Fruit fly (Drosophila melanogaster) whole organism, embryonic: ENCODE measurements around the gene CG12009.

Experiments used
- B-H2 ChIP-seq: fragments of 200-800 bp; sonication (Bioruptor generic); optimal IDR thresholded peaks from 2 replicates; lab custom pipeline; 2018; ENCODE audit warnings: missing biosample characterization, mild to moderate bottlenecking, missing genetic modification characterization
- BtbVII ChIP-seq: fragments of 200-800 bp; sonication (Bioruptor generic); optimal IDR thresholded peaks from 3 replicates; lab custom pipeline; 2017; ENCODE audit warnings: missing biosample characterization, mild to moderate bottlenecking, missing genetic modification characterization
- CG10209 ChIP-seq: fragments of 200-800 bp; sonication (Bioruptor generic); optimal IDR thresholded peaks from 3 replicates; lab custom pipeline; 2017; ENCODE audit warnings: missing biosample characterization, mild to moderate bottlenecking, missing genetic modification characterization, missing genetic modification reagents
- CG11504 ChIP-seq: fragments of 200-800 bp; sonication (Bioruptor generic); optimal IDR thresholded peaks from 3 replicates; lab custom pipeline; 2019; ENCODE audit warnings: missing biosample characterization, mild to moderate bottlenecking, missing genetic modification characterization, moderate library complexity
- CG11695 ChIP-seq: fragments of 200-800 bp; sonication (Bioruptor generic); IDR thresholded peaks from 3 replicates; pipeline ENCODE4 v1.3.6; 2022; ENCODE audit warnings: missing biosample characterization, missing genetic modification characterization
- CG12219 ChIP-seq: fragments of 200-800 bp; sonication (Bioruptor generic); optimal IDR thresholded peaks from 3 replicates; lab custom pipeline; 2018; ENCODE audit warnings: missing biosample characterization, mild to moderate bottlenecking, missing genetic modification characterization
- CG12391 ChIP-seq: fragments of 200-800 bp; sonication (Bioruptor generic); optimal IDR thresholded peaks from 3 replicates; lab custom pipeline; 2018; ENCODE audit warnings: missing biosample characterization, mild to moderate bottlenecking, missing genetic modification characterization, moderate library complexity
- CG12744 ChIP-seq: fragments of 200-800 bp; sonication (Bioruptor generic); optimal IDR thresholded peaks from 2 replicates; lab custom pipeline; 2016; ENCODE audit warnings: missing biosample characterization, missing genetic modification characterization
- CG12769 ChIP-seq: fragments of 200-800 bp; sonication (Bioruptor generic); optimal IDR thresholded peaks from 2 replicates; lab custom pipeline; 2019; ENCODE audit warnings: missing biosample characterization, mild to moderate bottlenecking, missing genetic modification characterization, moderate library complexity
- CG13424 ChIP-seq: fragments of 200-800 bp; sonication (Bioruptor generic); optimal IDR thresholded peaks from 2 replicates; lab custom pipeline; 2019; ENCODE audit warnings: missing biosample characterization, mild to moderate bottlenecking, missing genetic modification characterization, moderate library complexity
- CG14050 ChIP-seq: fragments of 200-800 bp; sonication (Bioruptor generic); IDR thresholded peaks from 3 replicates; pipeline ENCODE4 v1.3.6; 2022; ENCODE audit warnings: missing biosample characterization, missing genetic modification characterization
- CG14441 ChIP-seq: fragments of 200-800 bp; sonication (Bioruptor generic); IDR thresholded peaks from 2 replicates; pipeline ENCODE4 v1.3.6; 2022; ENCODE audit warnings: missing biosample characterization, missing genetic modification characterization
- CG15696 ChIP-seq: fragments of 200-800 bp; sonication (Bioruptor generic); optimal IDR thresholded peaks from 2 replicates; lab custom pipeline; 2019; ENCODE audit warnings: missing biosample characterization, mild to moderate bottlenecking, missing genetic modification characterization, moderate library complexity
- CG1602 ChIP-seq: fragments of 200-800 bp; sonication (Bioruptor generic); optimal IDR thresholded peaks from 3 replicates; lab custom pipeline; 2016; ENCODE audit warnings: missing biosample characterization, missing genetic modification characterization
- CG1792 ChIP-seq: fragments of 200-800 bp; sonication (Bioruptor generic); optimal IDR thresholded peaks from 2 replicates; lab custom pipeline; 2016; ENCODE audit warnings: missing biosample characterization, missing genetic modification characterization
- CG18764 ChIP-seq: fragments of 200-800 bp; sonication (Bioruptor generic); optimal IDR thresholded peaks from 3 replicates; lab custom pipeline; 2016; ENCODE audit warnings: missing biosample characterization, missing genetic modification characterization
- CG2129 ChIP-seq: fragments of 200-800 bp; sonication (Bioruptor generic); IDR thresholded peaks from 2 replicates; pipeline ENCODE4 v1.3.6; 2022; ENCODE audit warnings: missing biosample characterization, missing genetic modification characterization; ENCODE audit not compliant: partially characterized antibody
- CG2678 ChIP-seq: fragments of 200-800 bp; sonication (Bioruptor generic); optimal IDR thresholded peaks from 3 replicates; lab custom pipeline; 2019; ENCODE audit warnings: missing biosample characterization, mild to moderate bottlenecking, missing genetic modification characterization, moderate library complexity
- CG2712 ChIP-seq: fragments of 200-800 bp; optimal IDR thresholded peaks from 3 replicates; lab custom pipeline; 2019; ENCODE audit warnings: missing biosample characterization, mild to moderate bottlenecking, missing genetic modification characterization, moderate library complexity
- CG4424 ChIP-seq: fragments of 200-800 bp; sonication (Bioruptor generic); optimal IDR thresholded peaks from 3 replicates; lab custom pipeline; 2016; ENCODE audit warnings: missing biosample characterization, missing genetic modification characterization
- CG6854 ChIP-seq: fragments of 200-800 bp; sonication (Bioruptor generic); optimal IDR thresholded peaks from 3 replicates; lab custom pipeline; 2017; ENCODE audit warnings: missing biosample characterization, mild to moderate bottlenecking, missing genetic modification characterization
- CG8089 ChIP-seq: fragments of 200-800 bp; sonication (Bioruptor generic); optimal IDR thresholded peaks from 3 replicates; lab custom pipeline; 2016; ENCODE audit warnings: missing biosample characterization, missing genetic modification characterization
- CkIIα-i1 ChIP-seq: fragments of 200-800 bp; sonication (Bioruptor generic); IDR thresholded peaks from 2 replicates; pipeline ENCODE4 v1.3.6; 2022; ENCODE audit warnings: missing biosample characterization, missing genetic modification characterization
- Dbx ChIP-seq: fragments of 200-800 bp; sonication (Bioruptor generic); IDR thresholded peaks from 3 replicates; pipeline ENCODE4 v1.3.6; 2022; ENCODE audit warnings: missing biosample characterization, missing genetic modification characterization
- Drgx ChIP-seq: fragments of 200-800 bp; sonication (Bioruptor generic); IDR thresholded peaks from 2 replicates; pipeline ENCODE4 v1.3.6; 2022; ENCODE audit warnings: missing biosample characterization, missing genetic modification characterization
- E2f1 ChIP-seq: fragments of 200-800 bp; sonication (Bioruptor generic); IDR thresholded peaks from 2 replicates; pipeline ENCODE4 v1.3.6; 2022; ENCODE audit warnings: missing biosample characterization, missing genetic modification characterization
- HmgZ ChIP-seq: fragments of 200-800 bp; sonication (Bioruptor generic); optimal IDR thresholded peaks from 2 replicates; lab custom pipeline; 2018; ENCODE audit warnings: missing biosample characterization, mild to moderate bottlenecking, missing genetic modification characterization
- Optix ChIP-seq: fragments of 200-800 bp; sonication (Bioruptor generic); IDR thresholded peaks from 3 replicates; pipeline ENCODE4 v1.3.6; 2022; ENCODE audit warnings: missing biosample characterization, missing genetic modification characterization
- Poxn ChIP-seq: fragments of 200-800 bp; sonication (Bioruptor generic); IDR thresholded peaks from 2 replicates; pipeline ENCODE4 v1.3.6; 2022; ENCODE audit warnings: missing biosample characterization, missing genetic modification characterization
- Side ChIP-seq: fragments of 200-800 bp; sonication (Bioruptor generic); optimal IDR thresholded peaks from 2 replicates; lab custom pipeline; 2016; ENCODE audit warnings: missing biosample characterization, missing genetic modification characterization
- bigmax ChIP-seq: fragments of 200-800 bp; sonication (Bioruptor generic); optimal IDR thresholded peaks from 2 replicates; lab custom pipeline; 2018; ENCODE audit warnings: missing biosample characterization, mild to moderate bottlenecking, missing genetic modification characterization
- bsh ChIP-seq, 2 experiments: fragments of 200-800 bp; sonication (Bioruptor generic); optimal IDR thresholded peaks; 2 replicates each; lab custom pipeline; 2017 to 2018; ENCODE audit warnings: mild to moderate bottlenecking in 2 of 2, missing biosample characterization in 2 of 2, missing genetic modification characterization in 2 of 2, moderate library complexity in 1 of 2
- cg ChIP-seq: fragments of 200-800 bp; sonication (Bioruptor generic); optimal IDR thresholded peaks from 3 replicates; lab custom pipeline; 2019; ENCODE audit warnings: missing biosample characterization, mild to moderate bottlenecking, missing genetic modification characterization, moderate library complexity
- ci ChIP-seq: fragments of 200-800 bp; sonication (Bioruptor generic); IDR thresholded peaks from 3 replicates; pipeline ENCODE4 v1.3.6; 2022; ENCODE audit warnings: missing biosample characterization, missing genetic modification characterization
- dmrt11E ChIP-seq: fragments of 200-800 bp; sonication (Bioruptor generic); optimal IDR thresholded peaks from 3 replicates; lab custom pipeline; 2018; ENCODE audit warnings: missing biosample characterization, mild to moderate bottlenecking, missing genetic modification characterization, moderate library complexity
- gem ChIP-seq: fragments of 200-800 bp; sonication (Bioruptor generic); optimal IDR thresholded peaks from 2 replicates; lab custom pipeline; 2019; ENCODE audit warnings: missing biosample characterization, mild to moderate bottlenecking, missing genetic modification characterization, moderate library complexity
- grau ChIP-seq: fragments of 200-800 bp; optimal IDR thresholded peaks from 3 replicates; lab custom pipeline; 2019; ENCODE audit warnings: missing biosample characterization, mild to moderate bottlenecking, missing genetic modification characterization, moderate library complexity
- hb ChIP-seq: fragments of 200-800 bp; sonication (Bioruptor generic); IDR thresholded peaks from 3 replicates; pipeline ENCODE4 v1.3.6; 2022; ENCODE audit warnings: missing biosample characterization, missing genetic modification characterization; ENCODE audit not compliant: partially characterized antibody
- kah ChIP-seq: fragments of 200-800 bp; sonication (Bioruptor generic); optimal IDR thresholded peaks from 2 replicates; lab custom pipeline; 2018; ENCODE audit warnings: missing biosample characterization, mild to moderate bottlenecking, missing genetic modification characterization
- knrl ChIP-seq: fragments of 200-800 bp; sonication (Bioruptor generic); IDR thresholded peaks from 3 replicates; pipeline ENCODE4 v1.3.6; 2022; ENCODE audit warnings: missing biosample characterization, missing genetic modification characterization; ENCODE audit not compliant: partially characterized antibody
- org-1 ChIP-seq: fragments of 200-800 bp; sonication (Bioruptor generic); optimal IDR thresholded peaks from 2 replicates; lab custom pipeline; 2017; ENCODE audit warnings: missing biosample characterization, missing genetic modification characterization
- otp ChIP-seq: fragments of 200-800 bp; sonication (Bioruptor generic); IDR thresholded peaks from 3 replicates; pipeline ENCODE4, ENCODE4 v1.3.6; 2022; ENCODE audit warnings: missing biosample characterization, missing genetic modification characterization
- pan ChIP-seq, 4 experiments: fragments of >200 bp in 3 of 4; fragments of 200-800 bp in 1 of 4; sonication (Bioruptor generic) in 1 of 4; optimal IDR thresholded peaks in 3 of 4; IDR thresholded peaks in 1 of 4; 2 replicates each; pipeline versions ENCODE4 v1.3.6 to Lab custom; 2017 to 2022; ENCODE audit warnings: missing biosample characterization in 2 of 4, missing genetic modification characterization in 2 of 4, mixed read lengths in 1 of 4
- prd ChIP-seq, 3 experiments: fragments of >200 bp in 2 of 3; fragments of 200-800 bp in 1 of 3; sonication (Bioruptor generic) in 1 of 3; optimal IDR thresholded peaks in 2 of 3; IDR thresholded peaks in 1 of 3; 2 replicates in 2 of 3; 3 replicates in 1 of 3; pipeline versions ENCODE4 v1.3.6 to Lab custom; 2017 to 2022; ENCODE audit warnings: missing biosample characterization in 1 of 3, missing genetic modification characterization in 1 of 3
- ranshi ChIP-seq: fragments of 200-800 bp; sonication (Bioruptor generic); IDR thresholded peaks from 2 replicates; pipeline ENCODE4 v1.3.6; 2022; ENCODE audit warnings: missing biosample characterization, missing genetic modification characterization
- row ChIP-seq: fragments of 200-800 bp; sonication (Bioruptor generic); IDR thresholded peaks from 3 replicates; pipeline ENCODE4 v1.3.6; 2022; ENCODE audit warnings: missing biosample characterization, missing genetic modification characterization
- sisA ChIP-seq: fragments of 200-800 bp; sonication (Bioruptor generic); IDR thresholded peaks from 2 replicates; pipeline ENCODE4 v1.3.6; 2022; ENCODE audit warnings: missing biosample characterization, missing genetic modification characterization
- ttk ChIP-seq: fragments of 200-800 bp; sonication (Bioruptor generic); IDR thresholded peaks from 2 replicates; pipeline ENCODE4 v2.1.2; 2022; ENCODE audit warnings: missing biosample characterization, missing genetic modification characterization
- yki ChIP-seq: fragments of >200 bp; optimal IDR thresholded peaks from 3 replicates; lab custom pipeline; 2018

The CG12009 gene

DNA sequence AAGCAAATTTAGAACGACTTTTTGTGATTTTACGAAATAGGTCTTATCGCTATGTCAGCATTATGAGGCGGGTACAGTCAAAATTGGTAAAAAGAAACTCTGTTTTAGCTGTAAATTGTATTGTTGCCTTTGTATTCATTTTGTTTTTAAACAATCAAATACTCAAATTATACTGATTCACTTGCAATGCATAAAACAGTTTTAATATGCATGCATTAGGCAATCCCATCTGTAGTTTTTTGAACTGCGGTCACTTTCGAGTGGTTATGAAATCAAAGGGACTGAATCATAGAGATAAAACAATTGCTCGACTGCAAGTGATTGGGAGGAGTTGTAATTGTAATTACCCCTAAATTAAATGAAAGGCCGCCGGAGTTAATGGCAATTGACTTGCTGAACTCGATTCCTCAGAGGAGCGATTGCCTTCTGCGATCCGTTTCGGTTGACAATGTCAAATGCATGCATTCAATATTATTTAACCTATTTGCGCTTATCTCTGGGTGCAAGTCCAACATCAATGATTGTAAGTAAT, 48.5 kb downstream of the CG12009 start (continued):
- no peak for TF ChIP-seq CG12744
- peak; percentile 16 for TF ChIP-seq gem
- no peak for TF ChIP-seq CG8089 (GFP tag; lab: Kevin White, UChicago)
- TF ChIP-seq knrl (GFP tag; lab: Robert Waterston, UW): no peak
- TF ChIP-seq BtbVII: no peak
- TF ChIP-seq CG12769 (tag; lab: Kevin White, UChicago): peak; percentile 15
- TF ChIP-seq CG13424 (tag; lab: Kevin White, UChicago): peak; percentile 25
- peak; percentile 19 for TF ChIP-seq CG11504 (tag; lab: Kevin White, UChicago)
- no peak for TF ChIP-seq CG18764 (GFP tag; lab: Kevin White, UChicago)
- TF ChIP-seq dmrt11E (tag; lab: Kevin White, UChicago): no peak
- no peak for TF ChIP-seq HmgZ (tag; lab: Kevin White, UChicago)
- peak; percentile 20 for TF ChIP-seq CG2678 (tag; lab: Kevin White, UChicago)
- peak; percentile 7 for TF ChIP-seq CG12391 (tag; lab: Kevin White, UChicago)
- no peak for TF ChIP-seq CG4424 (GFP tag; lab: Kevin White, UChicago)
- TF ChIP-seq CG1602 (GFP tag; lab: Kevin White, UChicago): no peak
- TF ChIP-seq ci (GFP tag; lab: Robert Waterston, UW): no peak
- 0 out of 2 replicates have a peak, but pooled peaks have one; percentile 22 for TF ChIP-seq CG14441 (GFP tag; lab: Robert Waterston, UW)
- no peak for TF ChIP-seq bigmax (GFP tag; lab: Kevin White, UChicago)
- TF ChIP-seq CG1792: no peak
- TF ChIP-seq grau: peak; percentile 72
- no peak for TF ChIP-seq prd (optimal IDR thresholded peaks at IDR 0.05; lab: Kevin White, UChicago)
- TF ChIP-seq prd (GFP tag; IDR thresholded peaks at IDR 0.05; lab: Robert Waterston, UW): 0 out of 3 replicates have a peak, but pooled peaks have one; percentile 9
- TF ChIP-seq Poxn (GFP tag; lab: Robert Waterston, UW): no peak
- TF ChIP-seq kah (GFP tag; lab: Kevin White, UChicago): no peak
- TF ChIP-seq B-H2 (GFP tag; lab: Kevin White, UChicago): no peak

- no peak for TF ChIP-seq CG6854 (GFP tag; lab: Kevin White, UChicago)
- TF ChIP-seq CG2712 (tag; lab: Kevin White, UChicago): no peak
- no peak for TF ChIP-seq Drgx (GFP tag; lab: Robert Waterston, UW)
- TF ChIP-seq yki (lab: Kevin White, UChicago): no peak
- TF ChIP-seq bsh (GFP tag; optimal IDR thresholded peaks at IDR 0.05; lab: Kevin White, UChicago): peak in 1 of 2 experiments; percentile 61
- no peak for TF ChIP-seq pan (optimal IDR thresholded peaks at IDR 0.05; lab: Kevin White, UChicago)
- no peak for TF ChIP-seq pan (GFP tag; optimal IDR thresholded peaks at IDR 0.05 in 1 of 2, IDR thresholded peaks at IDR 0.05 in 1 of 2)
- TF ChIP-seq CG2678 (tag; lab: Kevin White, UChicago): no peak
- no peak for TF ChIP-seq Dbx (GFP tag; lab: Robert Waterston, UW)
- TF ChIP-seq Optix (GFP tag; lab: Robert Waterston, UW): no peak
- TF ChIP-seq CG14050: no peak
- no peak for TF ChIP-seq CG12219 (GFP tag; lab: Kevin White, UChicago)
- no peak for TF ChIP-seq CkIIα-i1 (GFP tag; lab: Robert Waterston, UW)
- no peak for TF ChIP-seq E2f1 (GFP tag; lab: Robert Waterston, UW)
- TF ChIP-seq org-1 (GFP tag; lab: Kevin White, UChicago): no peak
- TF ChIP-seq Side (GFP tag; lab: Kevin White, UChicago): no peak
- no peak for TF ChIP-seq CG10209 (GFP tag; lab: Kevin White, UChicago)
- TF ChIP-seq otp (GFP tag; lab: Robert Waterston, UW): no peak
- no peak for TF ChIP-seq ttk (GFP tag; lab: Robert Waterston, UW)
- TF ChIP-seq cg: no peak
- 0 out of 3 replicates have a peak, but pooled peaks have one; percentile 5 for TF ChIP-seq row
- TF ChIP-seq sisA (GFP tag; lab: Robert Waterston, UW): no peak
- no peak for TF ChIP-seq hb (GFP tag; lab: Robert Waterston, UW)
- peak; percentile 48; the same call in 1 of the 3 replicates for TF ChIP-seq CG11695 (GFP tag; lab: Robert Waterston, UW)
- no peak for TF ChIP-seq CG2129 (GFP tag; lab: Robert Waterston, UW)
- no peak for TF ChIP-seq CG15696
- TF ChIP-seq ranshi (GFP tag; lab: Robert Waterston, UW): no peak
Measured at dm6 chr3L:3342307-3342940, 51.2 kb downstream of the CG12009 start.
